Worm (Caenorhabditis elegans): Measurements from ENCODE around the gene srd-69.
A peak's percentile ranks its signal among the peaks of the same experiment; 100 is the strongest.

srd-69 gene

DNA sequence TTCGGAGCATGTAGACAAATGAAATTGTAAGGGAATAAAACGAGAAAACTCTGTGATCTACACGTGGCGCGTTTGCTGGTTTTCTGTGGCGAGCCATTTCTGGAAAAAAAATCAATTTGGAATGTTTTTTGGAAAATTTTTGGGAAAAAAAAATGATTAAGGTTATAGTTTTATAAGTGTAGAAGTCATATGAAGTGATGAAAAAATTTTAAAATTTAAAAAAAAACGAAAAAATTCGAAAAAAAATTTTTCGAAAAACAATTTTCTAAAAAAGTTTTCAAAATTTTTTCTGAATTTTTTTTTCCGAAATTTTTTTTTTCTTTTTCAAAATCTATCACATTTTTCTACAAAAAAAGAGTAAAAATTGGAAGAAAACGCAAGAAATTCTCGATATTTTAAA, 23.7 kb downstream of the srd-69 start, which contains the start of gene H14E04.3:
H14E04.3 (minus strand) TSS at position 101 of the 400 bp plus-strand sequence.
- TF ChIP-seq cnd-1 (tag; optimal IDR thresholded peaks at IDR 0.05) (no peak), nhr-2 (tag; optimal IDR thresholded peaks at IDR 0.05) (no peak), elt-1 (tag; optimal IDR thresholded peaks at IDR 0.05; ENCODE audit: borderline replicate concordance, insufficient read depth) (no peak), nhr-237 (tag; optimal IDR thresholded peaks at IDR 0.05) (no peak), pha-4 (tag; optimal IDR thresholded peaks at IDR 0.05) (no peak), bed-3 (GFP tag; optimal IDR thresholded peaks at IDR 0.05) (no peak), ceh-43 (GFP tag; optimal IDR thresholded peaks at IDR 0.05) (no peak), lsy-2 (tag; optimal IDR thresholded peaks at IDR 0.05) (no peak), nhr-28 (tag; optimal IDR thresholded peaks at IDR 0.05) (no peak), ceh-39 (tag; optimal IDR thresholded peaks at IDR 0.05) (no peak), mab-5 (tag; optimal IDR thresholded peaks at IDR 0.05) (no peak), hlh-1 (tag; optimal IDR thresholded peaks at IDR 0.05) (no peak), tbx-8 (GFP tag; optimal IDR thresholded peaks at IDR 0.05) (no peak), nhr-76 (tag; optimal IDR thresholded peaks at IDR 0.05) (no peak), drap-1 (GFP tag; optimal IDR thresholded peaks at IDR 0.05) (no peak)

DNA sequence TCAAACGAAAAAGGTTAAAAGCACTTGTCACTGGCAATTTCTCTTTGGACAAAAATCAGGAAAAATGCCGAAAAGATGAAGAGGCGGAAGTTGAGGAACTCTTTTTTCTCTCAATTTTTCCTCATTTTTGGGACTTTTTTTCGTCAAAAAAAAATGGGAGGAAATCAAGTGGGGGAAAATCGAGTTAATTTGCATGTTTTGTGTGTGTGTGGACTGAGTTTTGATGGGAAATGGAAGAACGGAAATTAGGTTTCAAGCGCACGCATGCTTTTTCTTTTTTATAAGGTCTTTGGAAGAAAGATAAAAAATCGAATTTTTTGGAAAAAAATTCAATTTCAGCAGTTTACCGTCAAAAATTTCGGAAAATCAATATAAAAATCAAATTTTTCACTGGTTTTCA, 29.0 kb downstream of the srd-69 start:
- peak; percentile 76 for TF ChIP-seq ces-1 (GFP tag; optimal IDR thresholded peaks at IDR 0.05)
- no peak for TF ChIP-seq drap-1 (GFP tag; optimal IDR thresholded peaks at IDR 0.05)

DNA sequence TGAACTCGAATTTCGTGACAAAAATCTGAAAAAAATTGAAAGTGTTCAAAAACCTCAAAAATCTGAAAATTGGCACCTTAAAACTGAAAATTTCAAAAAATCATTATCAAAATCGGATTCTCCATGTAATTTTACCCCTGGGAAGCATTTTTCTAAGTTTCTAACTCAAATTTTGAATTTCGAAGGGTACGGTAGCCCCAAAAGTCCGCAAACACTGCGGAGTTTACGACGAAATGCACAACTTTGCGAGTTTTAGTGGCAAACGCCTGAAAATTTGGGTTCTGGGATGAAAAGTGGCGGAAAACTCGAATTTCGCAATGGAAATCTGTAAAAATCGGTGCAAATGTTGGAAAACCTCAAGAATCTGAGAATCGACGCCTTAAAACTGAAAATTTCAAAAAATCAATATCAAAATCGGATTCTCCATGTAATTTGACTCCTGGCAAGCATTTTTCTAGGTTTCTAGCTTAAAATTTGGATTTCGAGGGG, 31.0 kb downstream of the srd-69 start:
- TF ChIP-seq nhr-28 (tag; optimal IDR thresholded peaks at IDR 0.05) (no peak), ces-1 (GFP tag; optimal IDR thresholded peaks at IDR 0.05) (no peak), elt-3 (tag; optimal IDR thresholded peaks at IDR 0.05) (no peak), lin-13 (tag; optimal IDR thresholded peaks at IDR 0.05) (peak; percentile 9), unc-120 (tag; optimal IDR thresholded peaks at IDR 0.05; ENCODE audit: poor library complexity, severe bottlenecking) (no peak), zip-8 (tag; optimal IDR thresholded peaks at IDR 0.05) (no peak), lsy-2 (tag; optimal IDR thresholded peaks at IDR 0.05) (peak; percentile 53)

DNA sequence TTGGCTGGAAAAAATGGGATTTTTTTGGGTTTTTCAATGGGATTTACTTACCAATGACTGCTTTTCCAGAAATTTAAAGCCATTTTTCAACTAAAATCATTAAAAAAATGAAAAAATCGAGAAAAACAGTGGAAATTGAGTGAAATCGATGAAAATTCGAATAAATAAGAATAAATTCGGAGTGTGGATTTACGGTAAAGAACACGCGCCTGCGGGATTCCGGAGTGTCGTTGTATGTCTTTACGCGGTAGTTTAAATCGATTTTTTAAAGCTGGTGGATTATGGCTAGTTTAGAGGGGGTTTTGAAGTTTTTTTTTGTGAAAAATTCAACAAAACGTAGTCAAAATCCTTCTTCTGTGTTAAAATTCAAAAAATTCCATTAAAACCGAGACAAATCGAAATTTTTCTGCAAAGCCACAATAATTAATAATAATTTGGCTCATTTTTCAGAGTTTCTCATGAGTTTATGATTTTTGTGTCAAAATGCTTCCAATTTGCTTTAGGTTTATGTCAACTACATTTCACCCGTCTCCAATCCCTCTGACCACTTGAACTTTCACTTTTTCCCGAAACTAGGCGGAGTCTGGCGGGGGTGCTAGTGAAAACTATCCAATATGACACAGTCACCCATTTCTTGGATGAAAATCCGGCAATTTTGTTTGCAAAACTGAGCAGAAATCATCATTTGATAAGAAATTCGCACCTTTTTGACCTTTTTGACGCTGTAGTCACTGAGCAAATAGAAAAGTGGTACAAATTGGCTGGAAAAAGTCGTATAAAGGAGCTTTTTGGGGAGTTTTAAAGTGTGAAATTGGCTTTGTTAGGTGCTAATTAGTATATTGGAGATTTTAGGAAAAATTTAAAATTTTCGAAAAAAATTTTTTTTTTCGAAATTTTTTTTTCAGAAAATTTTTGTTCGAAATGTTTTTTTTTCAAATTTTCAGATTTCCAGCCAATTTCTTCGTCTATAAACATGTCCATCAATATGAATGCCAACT, 38.7 kb downstream of the srd-69 start, which contains the start of the genes cic-1 and strm-1:
cic-1 (minus strand) TSS at position 96 of the 998 bp plus-strand sequence.
strm-1 (plus strand) TSS at position 945 of the 998 bp plus-strand sequence.
- TF ChIP-seq lsy-2 (tag; optimal IDR thresholded peaks at IDR 0.05): peak; percentile 51
- peak; percentile 30 for TF ChIP-seq lin-13 (tag; optimal IDR thresholded peaks at IDR 0.05)
- TF ChIP-seq unc-62 (GFP tag; optimal IDR thresholded peaks at IDR 0.05): no peak
- TF ChIP-seq ces-1 (GFP tag; optimal IDR thresholded peaks at IDR 0.05): peak; percentile 77
- TF ChIP-seq bed-3 (GFP tag; optimal IDR thresholded peaks at IDR 0.05): no peak
- TF ChIP-seq blmp-1 (tag; optimal IDR thresholded peaks at IDR 0.05): peak; percentile 94
- peak; percentile 38 for TF ChIP-seq unc-120 (tag; optimal IDR thresholded peaks at IDR 0.05; ENCODE audit: poor library complexity, severe bottlenecking)
- peak; percentile 11 for TF ChIP-seq mab-5 (tag; optimal IDR thresholded peaks at IDR 0.05)
- peak; percentile 40 for TF ChIP-seq ham-2 (GFP tag; optimal IDR thresholded peaks at IDR 0.05)
- no peak for TF ChIP-seq nhr-76 (tag; optimal IDR thresholded peaks at IDR 0.05)
- TF ChIP-seq nhr-237 (tag; optimal IDR thresholded peaks at IDR 0.05): peak; percentile 20

DNA sequence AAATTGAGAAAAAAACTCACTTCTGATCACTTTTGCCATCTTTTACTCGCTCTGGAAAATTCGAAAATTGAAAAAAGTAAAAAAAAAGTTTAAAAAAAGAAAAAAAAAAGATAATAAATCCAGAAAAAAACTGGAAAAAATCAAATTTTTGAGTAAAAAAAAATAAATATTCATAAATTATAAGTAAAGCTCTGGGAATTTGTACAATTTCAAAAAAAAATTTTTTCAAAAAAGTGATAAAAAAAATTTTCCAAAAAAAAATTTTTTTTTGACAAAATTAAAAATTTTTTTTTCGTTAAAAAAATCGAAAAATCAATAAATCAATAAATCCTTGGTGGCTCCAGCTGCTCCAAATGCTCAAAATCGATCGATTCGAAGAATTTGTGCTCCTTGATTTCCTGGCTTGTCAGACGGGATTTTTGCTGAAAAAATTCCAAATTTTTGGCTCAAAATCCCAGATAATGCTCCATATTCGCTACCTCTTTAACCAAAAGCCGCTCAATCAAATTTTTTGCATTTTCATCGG, 48.2 kb downstream of the srd-69 start, which contains the start of gene mrpl-30:
mrpl-30 (minus strand) TSS at position 51 of the 526 bp plus-strand sequence.
- no peak for TF ChIP-seq mab-5 (tag; optimal IDR thresholded peaks at IDR 0.05)
- TF ChIP-seq elt-1 (tag; optimal IDR thresholded peaks at IDR 0.05; ENCODE audit: borderline replicate concordance, insufficient read depth): no peak
- no peak for TF ChIP-seq mep-1 (tag; optimal IDR thresholded peaks at IDR 0.05)
- no peak for TF ChIP-seq ztf-11 (tag; optimal IDR thresholded peaks at IDR 0.05)
- no peak for TF ChIP-seq ceh-83 (GFP tag; optimal IDR thresholded peaks at IDR 0.05)
- TF ChIP-seq snpc-4 (tag; optimal IDR thresholded peaks at IDR 0.05): no peak
- no peak for TF ChIP-seq sem-2 (GFP tag; optimal IDR thresholded peaks at IDR 0.05)
- TF ChIP-seq elt-3 (tag; optimal IDR thresholded peaks at IDR 0.05): no peak
- TF ChIP-seq hlh-1 (tag; optimal IDR thresholded peaks at IDR 0.05): no peak
- TF ChIP-seq lsy-2 (tag; optimal IDR thresholded peaks at IDR 0.05): no peak
- no peak for TF ChIP-seq unc-120 (tag; optimal IDR thresholded peaks at IDR 0.05; ENCODE audit: poor library complexity, severe bottlenecking)
